Worm (Caenorhabditis elegans) whole organism, L3 larva: ENCODE data around the gene math-31.
A peak's percentile ranks its signal among the peaks of the same experiment; 100 is the strongest.

ENCODE experiments used
- R02D3.7 ChIP-seq: fragments of 150-350 bp; optimal IDR thresholded peaks from 2 replicates; lab custom pipeline; 2014; ENCODE audit warnings: missing biosample characterization, missing genetic modification characterization
- aly-2 ChIP-seq: fragments of 150-350 bp; optimal IDR thresholded peaks from 2 replicates; lab custom pipeline; 2014; ENCODE audit warnings: missing biosample characterization, missing genetic modification characterization
- ama-1 ChIP-seq: fragments of 150-350 bp; optimal IDR thresholded peaks from 2 replicates; lab custom pipeline; 2018
- ceh-16 ChIP-seq: sonication (generic microtip); optimal IDR thresholded peaks from 2 replicates; lab custom pipeline; 2017; ENCODE audit warnings: missing biosample characterization, missing genetic modification characterization
- ceh-28 ChIP-seq: fragments of 150-350 bp; optimal IDR thresholded peaks from 2 replicates; lab custom pipeline; 2014; ENCODE audit warnings: missing biosample characterization, missing genetic modification reagents, missing genetic modification characterization
- ceh-9 ChIP-seq: sonication (generic microtip); optimal IDR thresholded peaks from 2 replicates; lab custom pipeline; 2018; ENCODE audit warnings: missing biosample characterization, missing genetic modification characterization
- daf-12 ChIP-seq: fragments of 150-350 bp; optimal IDR thresholded peaks from 2 replicates; lab custom pipeline; 2014; ENCODE audit warnings: missing biosample characterization, missing genetic modification reagents, missing genetic modification characterization
- egl-27 ChIP-seq: sonication (generic microtip); optimal IDR thresholded peaks from 4 replicates; lab custom pipeline; 2017; ENCODE audit warnings: missing biosample characterization, missing genetic modification reagents, missing genetic modification characterization
- egl-5 ChIP-seq: fragments of 150-350 bp; optimal IDR thresholded peaks from 2 replicates; lab custom pipeline; 2017; ENCODE audit warnings: missing biosample characterization, missing genetic modification reagents, missing genetic modification characterization, inconsistent platforms
- elt-1 ChIP-seq: fragments of 150-350 bp; optimal IDR thresholded peaks from 2 replicates; lab custom pipeline; 2014; ENCODE audit warnings: missing biosample characterization, missing genetic modification characterization
- elt-2 ChIP-seq: sonication (generic microtip); optimal IDR thresholded peaks from 2 replicates; lab custom pipeline; 2016; ENCODE audit warnings: missing genetic modification reagents, mild to moderate bottlenecking, missing genetic modification characterization, missing compliant biosample characterization
- fkh-2 ChIP-seq: fragments of 150-350 bp; optimal IDR thresholded peaks from 2 replicates; lab custom pipeline; 2014; ENCODE audit warnings: missing biosample characterization, missing genetic modification reagents, missing genetic modification characterization
- fos-1 ChIP-seq: fragments of 150-350 bp; optimal IDR thresholded peaks from 2 replicates; lab custom pipeline; 2014; ENCODE audit warnings: missing biosample characterization, missing genetic modification characterization
- hmg-11 ChIP-seq: sonication (generic microtip); optimal IDR thresholded peaks from 2 replicates; lab custom pipeline; 2016; ENCODE audit warnings: missing genetic modification characterization, missing compliant biosample characterization
- lin-39 ChIP-seq: fragments of 150-350 bp; optimal IDR thresholded peaks from 2 replicates; lab custom pipeline; 2018; ENCODE audit warnings: missing biosample characterization, missing genetic modification reagents, missing genetic modification characterization
- mdl-1 ChIP-seq: fragments of 150-350 bp; optimal IDR thresholded peaks from 2 replicates; lab custom pipeline; 2014; ENCODE audit warnings: missing biosample characterization, missing genetic modification characterization
- mml-1 ChIP-seq: fragments of 150-350 bp; sonication (generic microtip); optimal IDR thresholded peaks from 3 replicates; lab custom pipeline; 2014; ENCODE audit warnings: missing biosample characterization, missing genetic modification characterization
- nhr-11 ChIP-seq: fragments of 150-350 bp; optimal IDR thresholded peaks from 2 replicates; lab custom pipeline; 2014; ENCODE audit warnings: missing biosample characterization, missing genetic modification characterization
- nhr-12 ChIP-seq: fragments of 150-350 bp; optimal IDR thresholded peaks from 2 replicates; lab custom pipeline; 2014; ENCODE audit warnings: missing biosample characterization, missing genetic modification characterization
- nhr-23 ChIP-seq: fragments of 150-350 bp; optimal IDR thresholded peaks from 2 replicates; lab custom pipeline; 2014; ENCODE audit warnings: missing biosample characterization, missing genetic modification reagents, missing genetic modification characterization
- nhr-237 ChIP-seq: fragments of 150-350 bp; optimal IDR thresholded peaks from 2 replicates; lab custom pipeline; 2014; ENCODE audit warnings: missing biosample characterization, missing genetic modification characterization
- nhr-25 ChIP-seq: sonication (generic microtip); optimal IDR thresholded peaks from 2 replicates; lab custom pipeline; 2017; ENCODE audit warnings: missing biosample characterization, missing genetic modification characterization
- nhr-28 ChIP-seq: fragments of 150-350 bp; optimal IDR thresholded peaks from 2 replicates; lab custom pipeline; 2014; ENCODE audit warnings: missing biosample characterization, missing genetic modification characterization
- nhr-43 ChIP-seq: sonication (generic microtip); optimal IDR thresholded peaks from 2 replicates; lab custom pipeline; 2016; ENCODE audit warnings: mild to moderate bottlenecking, missing genetic modification characterization, missing compliant biosample characterization; ENCODE audit not compliant: poor library complexity, severe bottlenecking
- nhr-67 ChIP-seq: fragments of 150-350 bp; optimal IDR thresholded peaks from 2 replicates; lab custom pipeline; 2014; ENCODE audit warnings: missing biosample characterization, missing genetic modification characterization
- nhr-76 ChIP-seq: fragments of 150-350 bp; sonication (generic microtip); optimal IDR thresholded peaks from 5 replicates; lab custom pipeline; 2014; ENCODE audit warnings: missing biosample characterization, missing genetic modification characterization
- nhr-77 ChIP-seq: fragments of 150-350 bp; optimal IDR thresholded peaks from 2 replicates; lab custom pipeline; 2014; ENCODE audit warnings: missing biosample characterization, missing genetic modification characterization
- pha-4 ChIP-seq: fragments of 150-350 bp; optimal IDR thresholded peaks from 2 replicates; lab custom pipeline; 2014; ENCODE audit warnings: missing biosample characterization, missing genetic modification reagents, missing genetic modification characterization
- pqm-1 ChIP-seq: fragments of 150-350 bp; optimal IDR thresholded peaks from 2 replicates; lab custom pipeline; 2017; ENCODE audit warnings: missing biosample characterization, missing genetic modification characterization, inconsistent platforms
- sea-2 ChIP-seq: fragments of 150-350 bp; sonication (generic microtip); optimal IDR thresholded peaks from 4 replicates; lab custom pipeline; 2014; ENCODE audit warnings: missing biosample characterization, missing genetic modification reagents, missing genetic modification characterization
- skn-1 ChIP-seq: fragments of 150-350 bp; optimal IDR thresholded peaks from 2 replicates; lab custom pipeline; 2014; ENCODE audit warnings: missing biosample characterization, missing genetic modification characterization
- tbx-2 ChIP-seq: sonication (generic microtip); optimal IDR thresholded peaks from 2 replicates; lab custom pipeline; 2016; ENCODE audit warnings: mild to moderate bottlenecking, missing genetic modification characterization, missing compliant biosample characterization
- unc-39 ChIP-seq: sonication (generic microtip); optimal IDR thresholded peaks from 4 replicates; lab custom pipeline; 2017; ENCODE audit warnings: missing biosample characterization, missing genetic modification characterization
- unc-62 ChIP-seq: fragments of 150-350 bp; sonication (generic microtip); optimal IDR thresholded peaks from 4 replicates; lab custom pipeline; 2014; ENCODE audit warnings: missing biosample characterization, missing genetic modification reagents, missing genetic modification characterization
- ztf-11 ChIP-seq: fragments of 150-350 bp; optimal IDR thresholded peaks from 2 replicates; lab custom pipeline; 2014; ENCODE audit warnings: missing biosample characterization, missing genetic modification characterization
- ztf-4 ChIP-seq: fragments of 150-350 bp; optimal IDR thresholded peaks from 2 replicates; lab custom pipeline; 2014; ENCODE audit warnings: missing biosample characterization, missing genetic modification characterization

The math-31 gene

ce11 chrII:1917862-1918261 lies 5.2 kb upstream of the math-31 start, which contains the start of gene bath-4:
bath-4 (minus strand) TSS chrII:1917962.
- TF ChIP-seq pqm-1 (tag; lab: Kevin White, UChicago): no peak
- no peak for TF ChIP-seq pha-4 (tag; lab: Kevin White, UChicago)
- no peak for TF ChIP-seq nhr-77 (tag; lab: Kevin White, UChicago)
- no peak for TF ChIP-seq nhr-12 (tag; lab: Kevin White, UChicago)
- no peak for TF ChIP-seq fkh-2 (tag; lab: Kevin White, UChicago)
- no peak for TF ChIP-seq mml-1 (tag; lab: Kevin White, UChicago)
- TF ChIP-seq nhr-76: no peak
- TF ChIP-seq egl-27 (tag; lab: Kevin White, UChicago): no peak
- no peak for TF ChIP-seq nhr-23
- no peak for TF ChIP-seq elt-1 (tag; lab: Kevin White, UChicago)
- no peak for TF ChIP-seq sea-2 (GFP tag; lab: Kevin White, UChicago)
- TF ChIP-seq lin-39: no peak
- no peak for TF ChIP-seq fos-1 (tag; lab: Kevin White, UChicago)
- TF ChIP-seq, all 47 proteins: peak for 0

DNA sequence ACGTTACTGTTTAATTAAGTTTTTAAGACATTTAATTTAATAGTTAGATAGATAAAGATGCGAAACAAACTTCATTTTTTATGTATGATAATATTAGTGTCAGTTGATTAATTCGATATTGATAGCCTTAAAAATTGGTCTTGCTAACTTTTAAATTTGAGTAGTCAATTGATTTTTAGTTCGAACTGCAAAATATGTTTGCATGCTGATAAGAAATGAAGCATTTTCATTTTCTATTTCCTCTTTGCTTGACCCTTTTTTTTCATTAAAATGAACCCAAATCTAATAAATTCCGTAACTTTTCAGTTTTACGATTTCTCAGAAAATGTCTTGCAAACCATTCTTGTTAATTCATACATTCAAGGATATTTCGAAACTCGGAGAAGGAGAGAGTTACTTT lies 7.5 kb downstream of the math-31 start, which contains the start of gene math-22:
math-22 (plus strand) TSS at position 301 of the 400 bp plus-strand sequence.
- TF ChIP-seq nhr-25 (tag; lab: Kevin White, UChicago) (no peak), tbx-2 (tag; lab: Kevin White, UChicago) (no peak), pqm-1 (tag; lab: Kevin White, UChicago) (peak; percentile 16)
- TF ChIP-seq, all 47 proteins: peak for 1

DNA sequence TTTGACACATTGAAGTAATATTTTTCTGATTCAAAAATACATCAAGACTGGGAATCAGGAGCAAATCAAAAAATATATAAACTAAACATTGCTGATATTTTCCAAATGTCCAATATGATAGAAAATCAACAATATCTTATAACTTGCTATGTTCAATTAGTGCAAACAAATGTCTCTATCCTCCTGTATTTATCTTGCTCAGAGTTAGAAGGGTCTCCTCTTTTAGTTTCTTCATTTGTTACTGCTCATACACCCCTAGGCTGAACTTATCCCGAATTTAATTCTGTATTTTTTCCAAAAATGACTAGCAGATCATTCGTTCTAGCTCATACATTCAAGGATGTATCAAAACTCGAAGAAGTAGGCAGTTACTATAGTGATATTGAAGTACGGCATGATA lies 10.7 kb downstream of the math-31 start, which contains the start of gene math-23:
math-23 (plus strand) TSS at position 301 of the 400 bp plus-strand sequence.
- TF ChIP-seq elt-1 (tag; lab: Kevin White, UChicago): no peak
- no peak for TF ChIP-seq pqm-1 (tag; lab: Kevin White, UChicago)
- no peak for TF ChIP-seq nhr-77 (tag; lab: Kevin White, UChicago)
- no peak for TF ChIP-seq ceh-16
- no peak for TF ChIP-seq nhr-11
- TF ChIP-seq egl-27 (tag; lab: Kevin White, UChicago): no peak
- TF ChIP-seq hmg-11 (tag; lab: Kevin White, UChicago): no peak
- TF ChIP-seq ama-1: no peak
- TF ChIP-seq skn-1 (tag; lab: Kevin White, UChicago): no peak
- TF ChIP-seq nhr-43 (tag; lab: Kevin White, UChicago): no peak
- no peak for TF ChIP-seq ceh-9 (tag; lab: Kevin White, UChicago)
- TF ChIP-seq ztf-11 (tag; lab: Kevin White, UChicago): no peak
- TF ChIP-seq nhr-76: no peak
- no peak for TF ChIP-seq lin-39
- TF ChIP-seq egl-5 (tag; lab: Kevin White, UChicago): no peak

DNA sequence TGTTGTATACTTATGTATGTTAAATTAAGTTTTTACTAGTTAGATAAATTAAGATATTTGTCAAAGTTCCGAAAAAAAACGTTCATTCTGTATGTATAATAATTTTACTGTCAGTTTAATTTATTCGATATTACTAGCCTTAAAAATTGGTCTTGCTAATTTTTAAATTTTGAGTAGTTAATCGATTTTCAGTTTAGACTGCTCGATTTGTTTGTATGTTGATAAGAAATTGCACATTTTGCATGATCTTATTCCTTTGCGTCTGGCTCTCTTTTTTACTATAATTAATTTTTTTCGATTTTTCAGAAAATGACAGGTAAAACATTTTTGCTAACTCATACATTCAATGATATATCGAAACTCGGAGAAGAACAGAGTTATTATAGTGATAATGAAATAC lies 12.7 kb downstream of the math-31 start, which contains the start of gene math-24:
math-24 (plus strand) TSS at position 301 of the 400 bp plus-strand sequence.
- no peak for TF ChIP-seq mdl-1 (tag; lab: Kevin White, UChicago)
- no peak for TF ChIP-seq daf-12 (tag; lab: Kevin White, UChicago)
- no peak for TF ChIP-seq ceh-28
- TF ChIP-seq lin-39: no peak
- TF ChIP-seq egl-5 (tag; lab: Kevin White, UChicago): no peak
- TF ChIP-seq tbx-2 (tag; lab: Kevin White, UChicago): no peak
- no peak for TF ChIP-seq R02D3.7 (tag; lab: Kevin White, UChicago)
- no peak for TF ChIP-seq elt-2
- no peak for TF ChIP-seq aly-2
- no peak for TF ChIP-seq nhr-237 (tag; lab: Kevin White, UChicago)
- no peak for TF ChIP-seq nhr-28
- TF ChIP-seq ztf-4 (tag; lab: Kevin White, UChicago): no peak
- TF ChIP-seq ceh-9 (tag; lab: Kevin White, UChicago): no peak
- no peak for TF ChIP-seq fos-1 (tag; lab: Kevin White, UChicago)
- TF ChIP-seq unc-62 (GFP tag; lab: Kevin White, UChicago): no peak
- no peak for TF ChIP-seq ztf-11 (tag; lab: Kevin White, UChicago)
- TF ChIP-seq nhr-67 (tag; lab: Kevin White, UChicago): no peak
- TF ChIP-seq unc-39 (tag; lab: Kevin White, UChicago): no peak
- TF ChIP-seq ceh-16: no peak
- no peak for TF ChIP-seq ama-1
